Worm (Caenorhabditis elegans): ENCODE data around the gene srx-21.

Gene srx-21

DNA sequence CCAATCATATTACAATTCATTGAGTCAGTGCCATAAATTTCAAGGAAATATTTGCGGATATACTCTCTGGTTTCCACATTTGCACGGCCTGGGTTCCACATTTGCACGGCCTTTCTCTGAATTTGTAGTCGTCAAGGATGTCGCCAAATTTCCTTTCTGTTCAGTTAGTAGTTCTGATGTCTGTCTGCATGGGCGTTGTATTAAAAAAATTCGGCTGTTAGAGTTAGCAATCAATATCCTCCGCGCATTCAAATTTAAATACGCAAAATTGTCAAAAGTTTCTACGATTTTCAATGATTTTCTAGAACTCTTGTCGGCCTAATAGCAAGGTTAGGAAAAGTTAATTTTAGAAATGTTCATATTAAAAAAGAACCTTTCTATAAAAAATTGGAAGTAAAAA, 19.1 kb downstream of the srx-21 start, which contains the start of gene srj-52:
Gene srj-52 (minus strand): TSS at position 101 of the 400 bp plus-strand sequence.
- TF ChIP-seq ztf-11 (tag; optimal IDR thresholded peaks at IDR 0.05) (no peak), nhr-10 (tag; optimal IDR thresholded peaks at IDR 0.05) (no peak), nhr-129 (tag; optimal IDR thresholded peaks at IDR 0.05) (no peak), nhr-6 (tag; optimal IDR thresholded peaks at IDR 0.05) (no peak), mab-5 (tag; optimal IDR thresholded peaks at IDR 0.05) (no peak), lin-39 (tag; optimal IDR thresholded peaks at IDR 0.05) (no peak), sma-3 (GFP tag; optimal IDR thresholded peaks at IDR 0.05) (no peak), mbf-1 (tag; optimal IDR thresholded peaks at IDR 0.05) (no peak), alr-1 (tag; optimal IDR thresholded peaks at IDR 0.05) (no peak), nhr-12 (tag; optimal IDR thresholded peaks at IDR 0.05) (no peak), R02D3.7 (tag; optimal IDR thresholded peaks at IDR 0.05) (no peak), ama-1 (optimal IDR thresholded peaks at IDR 0.05) (no peak)

DNA sequence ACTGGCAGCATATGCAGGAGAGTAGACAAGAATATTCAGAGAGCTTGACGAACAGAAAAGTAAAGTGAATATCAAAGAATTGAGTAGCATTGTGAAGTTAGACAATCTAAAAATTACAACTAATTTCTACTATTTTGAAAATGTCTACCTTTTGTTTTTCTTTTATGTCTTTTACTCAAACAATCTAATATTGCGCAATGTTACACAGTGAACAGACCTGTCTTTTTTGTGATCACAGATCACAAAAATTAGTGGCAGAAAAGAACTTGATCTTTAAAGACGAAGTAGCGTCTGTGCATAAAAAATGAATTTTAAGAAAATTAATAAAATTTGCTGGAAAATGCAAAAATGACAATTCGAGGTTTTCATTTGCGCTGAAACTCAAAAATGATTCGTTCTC, 22.2 kb downstream of the srx-21 start:
- TF ChIP-seq gmeb-1 (tag; optimal IDR thresholded peaks at IDR 0.05) (no peak), C34F6.9 (tag; optimal IDR thresholded peaks at IDR 0.05) (no peak), nhr-6 (tag; optimal IDR thresholded peaks at IDR 0.05) (no peak), lsy-2 (tag; optimal IDR thresholded peaks at IDR 0.05) (no peak), unc-62 (GFP tag; optimal IDR thresholded peaks at IDR 0.05) (no peak), lin-13 (GFP tag; optimal IDR thresholded peaks at IDR 0.05) (no peak), nhr-129 (tag; optimal IDR thresholded peaks at IDR 0.05) (no peak), crh-2 (tag; optimal IDR thresholded peaks at IDR 0.05) (no peak), nhr-77 (tag; optimal IDR thresholded peaks at IDR 0.05) (no peak)

DNA sequence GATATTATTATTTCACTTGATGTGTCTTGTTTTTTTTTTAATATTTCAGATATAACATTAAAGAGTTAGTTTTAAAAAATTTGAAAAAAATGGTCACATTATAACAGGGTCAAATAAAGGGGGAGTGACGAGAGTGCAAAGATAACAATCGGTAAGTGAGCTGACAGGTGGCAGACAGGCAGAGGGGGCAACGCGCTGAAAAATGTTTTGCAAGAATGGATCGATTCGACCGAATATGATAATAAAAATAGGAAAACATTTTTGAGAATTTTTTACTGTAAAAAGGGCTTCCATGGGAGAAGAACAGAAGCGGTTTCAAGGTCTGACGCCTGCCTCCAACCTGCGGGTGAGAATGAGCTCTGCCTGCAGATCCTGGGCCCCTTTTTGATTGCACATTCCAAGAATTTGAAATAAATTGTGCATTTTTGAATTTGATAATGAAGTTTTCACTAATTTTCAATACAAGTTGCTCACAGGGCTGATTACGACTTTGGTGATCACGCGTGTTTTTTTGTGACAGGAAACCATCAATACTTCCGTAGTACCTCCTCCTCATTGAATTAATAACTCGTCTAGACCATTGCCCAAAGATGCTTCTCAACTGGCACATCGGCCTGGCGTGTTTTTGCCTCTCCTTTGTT, 22.8 kb downstream of the srx-21 start, which contains the start of the genes ugt-29 and srx-5:
Gene ugt-29 (minus strand): TSS at position 101 of the 641 bp plus-strand sequence.
Gene srx-5 (plus strand): TSS at position 591 of the 641 bp plus-strand sequence.
- TF ChIP-seq unc-62 (GFP tag; optimal IDR thresholded peaks at IDR 0.05), result no peak
- no peak for TF ChIP-seq sem-4 (tag; optimal IDR thresholded peaks at IDR 0.05)
- no peak for TF ChIP-seq egl-27 (tag; optimal IDR thresholded peaks at IDR 0.05)
- TF ChIP-seq nhr-6 (tag; optimal IDR thresholded peaks at IDR 0.05), result no peak
- no peak for TF ChIP-seq sma-9 (GFP tag; optimal IDR thresholded peaks at IDR 0.05)
- TF ChIP-seq sma-9 (tag; optimal IDR thresholded peaks at IDR 0.05), result no peak
- TF ChIP-seq nhr-129 (tag; optimal IDR thresholded peaks at IDR 0.05), result no peak
- no peak for TF ChIP-seq ZK546.5 (tag; optimal IDR thresholded peaks at IDR 0.05)
- TF ChIP-seq ama-1 (optimal IDR thresholded peaks at IDR 0.05), result no peak
- no peak for TF ChIP-seq gmeb-1 (tag; optimal IDR thresholded peaks at IDR 0.05)
- no peak for TF ChIP-seq mbf-1 (tag; optimal IDR thresholded peaks at IDR 0.05)
- no peak for TF ChIP-seq dmd-4 (tag; optimal IDR thresholded peaks at IDR 0.05)

DNA sequence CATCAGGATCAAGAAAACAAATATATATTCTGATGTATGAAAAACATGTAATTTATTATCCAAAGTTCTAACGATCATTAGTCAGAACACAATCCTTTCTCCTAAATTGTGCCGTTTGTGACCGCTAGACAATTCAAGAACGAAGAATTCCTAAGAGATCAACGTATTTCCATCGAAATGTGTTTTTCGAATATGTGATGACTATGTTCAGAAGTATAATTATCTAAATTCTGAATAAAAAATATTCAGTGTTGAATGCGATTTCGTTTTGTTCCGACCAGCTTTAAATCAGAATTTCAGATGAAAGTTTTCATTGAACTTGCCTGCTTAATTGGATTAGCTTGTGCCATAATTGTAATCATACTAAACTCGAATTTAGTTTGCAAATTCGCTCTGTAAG, 25.4 kb downstream of the srx-21 start, which contains the start of gene srbc-37:
Gene srbc-37 (plus strand): TSS at position 301 of the 400 bp plus-strand sequence.
- TF ChIP-seq lin-11 (tag; optimal IDR thresholded peaks at IDR 0.05) (no peak), dmd-4 (tag; optimal IDR thresholded peaks at IDR 0.05) (no peak), C34F6.9 (tag; optimal IDR thresholded peaks at IDR 0.05) (no peak), ceh-82 (tag; optimal IDR thresholded peaks at IDR 0.05) (no peak), ztf-1 (GFP tag; conservative IDR thresholded peaks at IDR 0.05) (no peak), ceh-16 (tag; optimal IDR thresholded peaks at IDR 0.05) (no peak), R02D3.7 (tag; optimal IDR thresholded peaks at IDR 0.05) (no peak), F13H6.1 (tag; optimal IDR thresholded peaks at IDR 0.05) (no peak), peb-1 (tag; optimal IDR thresholded peaks at IDR 0.05) (no peak), mab-5 (tag; optimal IDR thresholded peaks at IDR 0.05) (no peak), nhr-23 (tag; optimal IDR thresholded peaks at IDR 0.05) (no peak), ama-1 (optimal IDR thresholded peaks at IDR 0.05) (no peak), aly-2 (tag; optimal IDR thresholded peaks at IDR 0.05) (no peak)

DNA sequence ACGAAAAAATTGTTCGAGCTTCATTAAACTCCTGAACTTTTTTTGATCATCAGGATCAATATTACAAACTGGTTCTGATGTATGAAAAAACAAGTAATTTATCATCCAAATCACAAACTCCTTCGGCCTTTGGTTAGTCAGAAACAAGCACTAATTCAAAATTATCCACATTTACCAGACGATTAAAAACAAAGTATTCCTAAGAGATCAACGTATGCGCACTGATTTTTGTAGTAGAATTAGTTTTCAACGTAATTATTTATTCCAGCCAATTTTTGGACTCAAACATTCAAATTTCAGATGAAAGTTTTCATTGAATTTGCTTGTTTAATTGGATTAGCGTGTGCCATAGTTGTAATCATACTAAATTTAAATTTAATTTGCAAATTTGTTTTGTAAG, 30.1 kb downstream of the srx-21 start, which contains the start of gene srbc-38:
Gene srbc-38 (plus strand): TSS at position 301 of the 400 bp plus-strand sequence.
- TF ChIP-seq sem-4 (tag; optimal IDR thresholded peaks at IDR 0.05) (no peak), ceh-82 (tag; optimal IDR thresholded peaks at IDR 0.05) (no peak), F13H6.1 (tag; optimal IDR thresholded peaks at IDR 0.05) (no peak), nhr-77 (tag; optimal IDR thresholded peaks at IDR 0.05) (no peak), aly-2 (tag; optimal IDR thresholded peaks at IDR 0.05) (no peak), elt-3 (tag; optimal IDR thresholded peaks at IDR 0.05) (no peak), elt-1 (tag; optimal IDR thresholded peaks at IDR 0.05) (no peak), mab-5 (tag; optimal IDR thresholded peaks at IDR 0.05) (no peak), sma-9 (GFP tag; optimal IDR thresholded peaks at IDR 0.05) (no peak), sma-9 (tag; optimal IDR thresholded peaks at IDR 0.05) (no peak), zag-1 (tag; optimal IDR thresholded peaks at IDR 0.05) (no peak), snpc-4 (tag; optimal IDR thresholded peaks at IDR 0.05) (no peak), skn-1 (tag; optimal IDR thresholded peaks at IDR 0.05) (no peak), ama-1 (optimal IDR thresholded peaks at IDR 0.05) (no peak), unc-62 (GFP tag; optimal IDR thresholded peaks at IDR 0.05) (no peak), sma-3 (GFP tag; optimal IDR thresholded peaks at IDR 0.05) (no peak), ceh-16 (tag; optimal IDR thresholded peaks at IDR 0.05) (no peak), nhr-21 (tag; optimal IDR thresholded peaks at IDR 0.05) (no peak), lin-13 (GFP tag; optimal IDR thresholded peaks at IDR 0.05) (no peak)

Data from whole organism, L2 larva.